Fruit fly (Drosophila melanogaster): ENCODE measurements around the gene ClC-a.

DNA sequence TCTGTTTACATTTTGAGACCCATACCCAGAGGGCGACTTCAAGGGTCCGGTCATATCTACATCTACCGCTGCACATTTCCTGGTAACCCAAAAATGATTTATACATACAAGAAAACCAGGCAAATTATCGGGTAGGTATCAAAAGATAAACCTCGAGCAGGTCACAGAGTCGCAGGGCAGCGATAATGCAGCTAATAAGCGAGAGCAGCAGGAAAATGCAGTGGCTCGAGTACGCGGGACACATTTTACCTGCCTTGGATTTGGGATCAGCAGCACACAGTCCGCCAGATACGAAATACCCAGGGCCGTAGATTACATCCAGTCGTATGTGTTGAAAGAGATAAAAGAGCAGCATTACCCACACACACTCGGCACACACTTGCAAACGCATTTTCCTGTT lies 37.8 kb downstream of the ClC-a start:
- TF ChIP-seq h (optimal IDR thresholded peaks at IDR 0.05) (no peak), psq (optimal IDR thresholded peaks at IDR 0.05) (no peak), insv (optimal IDR thresholded peaks at IDR 0.05) (no peak)

Measured in Kc167 (cell line).